Worm (Caenorhabditis elegans): ENCODE results near the gene C34E10.10.

- TF ChIP-seq nhr-10 (tag; optimal IDR thresholded peaks at IDR 0.05) (no peak), lin-39 (tag; optimal IDR thresholded peaks at IDR 0.05) (no peak), egl-27 (tag; optimal IDR thresholded peaks at IDR 0.05) (no peak), mdl-1 (tag; optimal IDR thresholded peaks at IDR 0.05) (no peak), pha-4 (GFP tag; IDR thresholded peaks at IDR 0.05) (no peak), pha-4 (tag; optimal IDR thresholded peaks at IDR 0.05) (no peak), nhr-102 (tag; optimal IDR thresholded peaks at IDR 0.05) (no peak), snpc-4 (tag; optimal IDR thresholded peaks at IDR 0.05) (no peak), F49E8.2 (tag; optimal IDR thresholded peaks at IDR 0.05; ENCODE audit: borderline replicate concordance) (no peak), aly-2 (tag; optimal IDR thresholded peaks at IDR 0.05) (no peak), nhr-6 (tag; optimal IDR thresholded peaks at IDR 0.05) (no peak), ZK546.5 (tag; optimal IDR thresholded peaks at IDR 0.05) (no peak), nhr-237 (tag; optimal IDR thresholded peaks at IDR 0.05) (no peak), hif-1 (tag; optimal IDR thresholded peaks at IDR 0.05) (no peak), php-3 (GFP tag; IDR thresholded peaks at IDR 0.05) (no peak)
Observed at ce11 chrIII:5208992-5209391, 18.7 kb downstream of the C34E10.10 start, which contains the start of gene syx-16.

Data from whole organism, L4 larva.